Fruit fly (Drosophila melanogaster) whole organism, adult: ENCODE results near the gene CG17065.
"Not testable (repeated sequence)": the region's sequence is repeated elsewhere in the genome, so short reads cannot be mapped to it uniquely, and the experiment has no call there.

Experiments used
- CG11617 ChIP-seq: fragments of 200-800 bp; sonication (Bioruptor generic); optimal IDR thresholded peaks from 2 replicates; lab custom pipeline; 2017; ENCODE audit warnings: mild to moderate bottlenecking, missing biosample characterization, missing genetic modification reagents, missing genetic modification characterization
- CG12768 ChIP-seq: fragments of 200-800 bp; sonication (Bioruptor generic); optimal IDR thresholded peaks from 2 replicates; lab custom pipeline; 2017; ENCODE audit warnings: missing biosample characterization, missing genetic modification characterization, mild to moderate bottlenecking, moderate library complexity, missing genetic modification reagents
- CG7045 ChIP-seq: fragments of 200-800 bp; sonication (Bioruptor generic); optimal IDR thresholded peaks from 2 replicates; lab custom pipeline; 2017; ENCODE audit warnings: missing biosample characterization, mild to moderate bottlenecking, missing genetic modification characterization
- Crg-1 ChIP-seq: fragments of 200-800 bp; sonication (Bioruptor generic); optimal IDR thresholded peaks from 2 replicates; lab custom pipeline; 2016; ENCODE audit warnings: missing biosample characterization, missing genetic modification characterization
- tj ChIP-seq: fragments of 200-800 bp; sonication (Bioruptor generic); optimal IDR thresholded peaks from 3 replicates; lab custom pipeline; 2017; ENCODE audit warnings: missing biosample characterization, mild to moderate bottlenecking, missing genetic modification characterization, moderate library complexity
- toe ChIP-seq: fragments of 200-800 bp; sonication (Bioruptor generic); optimal IDR thresholded peaks from 2 replicates; lab custom pipeline; 2016; ENCODE audit warnings: missing biosample characterization, missing genetic modification characterization

Gene CG17065

dm6 chrX:20217159-20217558 lies 39.8 kb downstream of the CG17065 start, which contains the start of gene SdicC:
SdicC (minus strand) TSS chrX:20217259.
- not testable (repeated sequence) for TF ChIP-seq CG7045 (GFP tag; lab: Kevin White, UChicago); tj (GFP tag; lab: Kevin White, UChicago); CG11617

- TF ChIP-seq Crg-1 (GFP tag; lab: Kevin White, UChicago); CG12768; toe (GFP tag; lab: Kevin White, UChicago): not testable (repeated sequence)
These were observed 47.5 kb downstream of the CG17065 start, which contains the start of gene SdicB for dm6 chrX:20209503-20209902. SdicB (minus strand) TSS chrX:20209603.
